Fruit fly (Drosophila melanogaster) whole organism, embryonic: ENCODE measurements around the gene CG9171.

Source experiments
- Adf1 ChIP-seq: fragments of 200-800 bp; sonication (Bioruptor generic); IDR thresholded peaks from 2 replicates; pipeline ENCODE4 v1.3.6; 2022; ENCODE audit warnings: missing biosample characterization, missing genetic modification characterization
- CG10209 ChIP-seq: fragments of 200-800 bp; sonication (Bioruptor generic); optimal IDR thresholded peaks from 3 replicates; lab custom pipeline; 2017; ENCODE audit warnings: missing biosample characterization, mild to moderate bottlenecking, missing genetic modification characterization, missing genetic modification reagents
- CG12769 ChIP-seq: fragments of 200-800 bp; sonication (Bioruptor generic); optimal IDR thresholded peaks from 2 replicates; lab custom pipeline; 2019; ENCODE audit warnings: missing biosample characterization, mild to moderate bottlenecking, missing genetic modification characterization, moderate library complexity
- CG15011 ChIP-seq: fragments of 200-800 bp; sonication (Bioruptor generic); optimal IDR thresholded peaks from 3 replicates; lab custom pipeline; 2018; ENCODE audit warnings: missing biosample characterization, mild to moderate bottlenecking, missing genetic modification characterization
- CG1529 ChIP-seq: fragments of 200-800 bp; sonication (Bioruptor generic); optimal IDR thresholded peaks from 3 replicates; lab custom pipeline; 2018; ENCODE audit warnings: missing biosample characterization, missing genetic modification characterization
- CG17186 ChIP-seq: fragments of 200-800 bp; sonication (Bioruptor generic); optimal IDR thresholded peaks from 3 replicates; lab custom pipeline; 2017; ENCODE audit warnings: missing biosample characterization, missing genetic modification reagents, missing genetic modification characterization
- CG2875 ChIP-seq: fragments of 200-800 bp; sonication (Bioruptor generic); optimal IDR thresholded peaks from 2 replicates; lab custom pipeline; 2017; ENCODE audit warnings: missing biosample characterization, mild to moderate bottlenecking, missing genetic modification characterization, missing genetic modification reagents
- CG30431 ChIP-seq: fragments of 200-800 bp; sonication (Bioruptor generic); optimal IDR thresholded peaks from 2 replicates; lab custom pipeline; 2017; ENCODE audit warnings: missing biosample characterization, missing genetic modification characterization
- CG31441 ChIP-seq: fragments of 200-800 bp; sonication (Bioruptor generic); IDR thresholded peaks from 2 replicates; pipeline ENCODE4 v1.3.6; 2022; ENCODE audit warnings: missing biosample characterization, missing genetic modification characterization
- CG32532 ChIP-seq: fragments of 200-800 bp; sonication (Bioruptor generic); IDR thresholded peaks from 2 replicates; pipeline ENCODE4 v1.3.6; 2022; ENCODE audit warnings: missing biosample characterization, missing genetic modification characterization
- CG33557 ChIP-seq: fragments of 200-800 bp; sonication (Bioruptor generic); optimal IDR thresholded peaks from 2 replicates; lab custom pipeline; 2019; ENCODE audit warnings: missing biosample characterization, mild to moderate bottlenecking, missing genetic modification characterization, moderate library complexity
- CG4424 ChIP-seq: fragments of 200-800 bp; sonication (Bioruptor generic); optimal IDR thresholded peaks from 3 replicates; lab custom pipeline; 2016; ENCODE audit warnings: missing biosample characterization, missing genetic modification characterization
- CG5180 ChIP-seq: fragments of 200-800 bp; sonication (Bioruptor generic); optimal IDR thresholded peaks from 3 replicates; lab custom pipeline; 2017; ENCODE audit warnings: missing biosample characterization, missing genetic modification characterization, mild to moderate bottlenecking, moderate library complexity, missing genetic modification reagents
- CG5953 ChIP-seq: fragments of 200-800 bp; sonication (Bioruptor generic); IDR thresholded peaks from 2 replicates; pipeline ENCODE4 v1.3.6; 2022; ENCODE audit warnings: missing biosample characterization, missing genetic modification characterization
- CG6654 ChIP-seq: fragments of 200-800 bp; sonication (Bioruptor generic); optimal IDR thresholded peaks from 2 replicates; lab custom pipeline; 2017; ENCODE audit warnings: missing biosample characterization, mild to moderate bottlenecking, missing genetic modification characterization
- CG6791 ChIP-seq: fragments of 200-800 bp; sonication (Bioruptor generic); IDR thresholded peaks from 3 replicates; pipeline ENCODE4 v1.3.6; 2022; ENCODE audit warnings: missing biosample characterization, missing genetic modification characterization; ENCODE audit not compliant: partially characterized antibody
- CG7839 ChIP-seq: fragments of 200-800 bp; sonication (Bioruptor generic); optimal IDR thresholded peaks from 3 replicates; lab custom pipeline; 2018; ENCODE audit warnings: missing biosample characterization, mild to moderate bottlenecking, missing genetic modification characterization, moderate library complexity
- CG7928 ChIP-seq: fragments of 200-800 bp; sonication (Bioruptor generic); optimal IDR thresholded peaks from 2 replicates; lab custom pipeline; 2017; ENCODE audit warnings: missing biosample characterization, mild to moderate bottlenecking, missing genetic modification characterization
- CG8924 ChIP-seq: fragments of 200-800 bp; optimal IDR thresholded peaks from 3 replicates; lab custom pipeline; 2019; ENCODE audit warnings: missing biosample characterization, mild to moderate bottlenecking, missing genetic modification characterization, moderate library complexity
- CHES-1-like ChIP-seq: fragments of 200-800 bp; sonication (Bioruptor generic); optimal IDR thresholded peaks from 2 replicates; lab custom pipeline; 2016; ENCODE audit warnings: missing biosample characterization, missing genetic modification characterization
- Deaf1 ChIP-seq: fragments of 200-800 bp; optimal IDR thresholded peaks from 3 replicates; lab custom pipeline; 2019; ENCODE audit warnings: missing biosample characterization, mild to moderate bottlenecking, missing genetic modification characterization, moderate library complexity
- Gug ChIP-seq: fragments of 200-800 bp; sonication (Bioruptor generic); IDR thresholded peaks from 4 replicates; pipeline ENCODE4 v1.3.6; 2022; ENCODE audit warnings: missing biosample characterization, missing genetic modification characterization
- Hey ChIP-seq: fragments of 200-800 bp; sonication (Bioruptor generic); optimal IDR thresholded peaks from 3 replicates; lab custom pipeline; 2018; ENCODE audit warnings: missing biosample characterization, mild to moderate bottlenecking, missing genetic modification characterization
- MBD-R2 ChIP-seq: fragments of 200-800 bp; sonication (Bioruptor generic); IDR thresholded peaks from 2 replicates; pipeline ENCODE4 v1.3.6; 2022; ENCODE audit warnings: missing biosample characterization, missing genetic modification characterization
- Mrtf ChIP-seq: fragments of 200-800 bp; sonication (Bioruptor generic); IDR thresholded peaks from 3 replicates; pipeline ENCODE4 v1.3.6; 2022; ENCODE audit warnings: missing biosample characterization, missing genetic modification characterization
- NFAT ChIP-seq: fragments of 200-800 bp; sonication (Bioruptor generic); IDR thresholded peaks from 2 replicates; pipeline ENCODE4 v1.3.6; 2022; ENCODE audit warnings: missing biosample characterization, missing genetic modification characterization
- Rfx ChIP-seq: fragments of 200-800 bp; sonication (Bioruptor generic); IDR thresholded peaks from 2 replicates; pipeline ENCODE4 v1.3.6; 2022; ENCODE audit warnings: missing biosample characterization, missing genetic modification characterization
- Sin3A ChIP-seq: fragments of >200 bp; optimal IDR thresholded peaks from 2 replicates; lab custom pipeline; 2018
- Trl ChIP-seq, 3 experiments: fragments of >200 bp in 2 of 3; fragments of 200-800 bp in 1 of 3; sonication (Bioruptor generic) in 1 of 3; optimal IDR thresholded peaks; 2 replicates in 1 of 3; 3 replicates in 2 of 3; lab custom pipeline; 2016 to 2017; ENCODE audit warnings: missing biosample characterization in 1 of 3, missing genetic modification characterization in 1 of 3
- amos ChIP-seq: fragments of 200-800 bp; sonication (Bioruptor generic); IDR thresholded peaks from 2 replicates; pipeline ENCODE4 v1.3.6; 2022; ENCODE audit warnings: missing biosample characterization, missing genetic modification characterization; ENCODE audit not compliant: partially characterized antibody
- ara ChIP-seq: fragments of 200-800 bp; sonication (Bioruptor generic); IDR thresholded peaks from 2 replicates; pipeline ENCODE4 v1.3.6; 2022; ENCODE audit warnings: missing biosample characterization, missing genetic modification characterization
- bbx ChIP-seq: fragments of 200-800 bp; sonication (Bioruptor generic); IDR thresholded peaks from 2 replicates; pipeline ENCODE4 v1.3.6; 2022; ENCODE audit warnings: missing biosample characterization, missing genetic modification characterization; ENCODE audit not compliant: partially characterized antibody
- bowl ChIP-seq: fragments of 200-800 bp; sonication (Bioruptor generic); IDR thresholded peaks from 2 replicates; pipeline ENCODE4 v1.3.6; 2022; ENCODE audit warnings: missing biosample characterization, missing genetic modification characterization
- chif ChIP-seq, 2 experiments: fragments of 200-800 bp; sonication (Bioruptor generic); optimal IDR thresholded peaks; 3 replicates each; lab custom pipeline; 2016; ENCODE audit warnings: missing biosample characterization in 2 of 2, missing genetic modification characterization in 2 of 2
- corto ChIP-seq: fragments of 200-800 bp; sonication (Bioruptor generic); optimal IDR thresholded peaks from 2 replicates; lab custom pipeline; 2016; ENCODE audit warnings: missing biosample characterization, mild to moderate bottlenecking, missing genetic modification characterization, moderate library complexity
- dmrt99B ChIP-seq: fragments of 200-800 bp; sonication (Bioruptor generic); optimal IDR thresholded peaks from 2 replicates; lab custom pipeline; 2018; ENCODE audit warnings: missing biosample characterization, mild to moderate bottlenecking, missing genetic modification characterization, moderate library complexity
- fru ChIP-seq: fragments of >200 bp; optimal IDR thresholded peaks from 2 replicates; lab custom pipeline; 2017
- gce ChIP-seq: fragments of 200-800 bp; sonication (Bioruptor generic); IDR thresholded peaks from 3 replicates; pipeline ENCODE4 v1.3.6; 2022; ENCODE audit warnings: missing biosample characterization, missing genetic modification characterization
- gfzf ChIP-seq: fragments of 200-800 bp; sonication (Bioruptor generic); optimal IDR thresholded peaks from 2 replicates; lab custom pipeline; 2016; ENCODE audit warnings: missing biosample characterization, mild to moderate bottlenecking, missing genetic modification characterization, moderate library complexity
- gt ChIP-seq: fragments of 200-800 bp; sonication (Bioruptor generic); IDR thresholded peaks from 2 replicates; pipeline ENCODE4 v1.3.6; 2022; ENCODE audit warnings: missing biosample characterization, missing genetic modification characterization
- hb ChIP-seq: fragments of 200-800 bp; sonication (Bioruptor generic); IDR thresholded peaks from 3 replicates; pipeline ENCODE4 v1.3.6; 2022; ENCODE audit warnings: missing biosample characterization, missing genetic modification characterization; ENCODE audit not compliant: partially characterized antibody
- ind ChIP-seq: fragments of 200-800 bp; sonication (Bioruptor generic); optimal IDR thresholded peaks from 3 replicates; lab custom pipeline; 2016; ENCODE audit warnings: missing biosample characterization, missing genetic modification characterization
- jigr1 ChIP-seq: fragments of 200-800 bp; sonication (Bioruptor generic); IDR thresholded peaks from 3 replicates; pipeline ENCODE4 v1.3.6; 2022; ENCODE audit warnings: missing biosample characterization, missing genetic modification characterization
- maf-S ChIP-seq: fragments of 200-800 bp; sonication (Bioruptor generic); optimal IDR thresholded peaks from 2 replicates; lab custom pipeline; 2016; ENCODE audit warnings: missing biosample characterization, missing genetic modification characterization
- onecut ChIP-seq: fragments of 200-800 bp; sonication (Bioruptor generic); IDR thresholded peaks from 2 replicates; pipeline ENCODE4 v1.3.6; 2022; ENCODE audit warnings: missing biosample characterization, missing genetic modification characterization
- org-1 ChIP-seq: fragments of 200-800 bp; sonication (Bioruptor generic); optimal IDR thresholded peaks from 2 replicates; lab custom pipeline; 2017; ENCODE audit warnings: missing biosample characterization, missing genetic modification characterization
- phol ChIP-seq: fragments of 200-800 bp; sonication (Bioruptor generic); optimal IDR thresholded peaks from 3 replicates; lab custom pipeline; 2018; ENCODE audit warnings: missing biosample characterization, mild to moderate bottlenecking, missing genetic modification characterization, moderate library complexity
- shn ChIP-seq: fragments of 200-800 bp; sonication (Bioruptor generic); optimal IDR thresholded peaks from 3 replicates; lab custom pipeline; 2016; ENCODE audit warnings: missing biosample characterization, missing genetic modification characterization
- sima ChIP-seq: fragments of 200-800 bp; sonication (Bioruptor generic); optimal IDR thresholded peaks from 2 replicates; lab custom pipeline; 2016; ENCODE audit warnings: missing biosample characterization, missing genetic modification characterization
- ssp ChIP-seq: fragments of 200-800 bp; sonication (Bioruptor generic); IDR thresholded peaks from 2 replicates; pipeline ENCODE4 v1.3.6; 2022; ENCODE audit warnings: missing biosample characterization, missing genetic modification characterization
- wek ChIP-seq: fragments of 200-800 bp; sonication (Bioruptor generic); optimal IDR thresholded peaks from 3 replicates; lab custom pipeline; 2018; ENCODE audit warnings: missing biosample characterization, mild to moderate bottlenecking, missing genetic modification characterization, moderate library complexity
- z ChIP-seq: fragments of 200-800 bp; sonication (Bioruptor generic); IDR thresholded peaks from 3 replicates; pipeline ENCODE4 v1.3.6; 2022; ENCODE audit warnings: missing biosample characterization, missing genetic modification characterization

The CG9171 gene

DNA sequence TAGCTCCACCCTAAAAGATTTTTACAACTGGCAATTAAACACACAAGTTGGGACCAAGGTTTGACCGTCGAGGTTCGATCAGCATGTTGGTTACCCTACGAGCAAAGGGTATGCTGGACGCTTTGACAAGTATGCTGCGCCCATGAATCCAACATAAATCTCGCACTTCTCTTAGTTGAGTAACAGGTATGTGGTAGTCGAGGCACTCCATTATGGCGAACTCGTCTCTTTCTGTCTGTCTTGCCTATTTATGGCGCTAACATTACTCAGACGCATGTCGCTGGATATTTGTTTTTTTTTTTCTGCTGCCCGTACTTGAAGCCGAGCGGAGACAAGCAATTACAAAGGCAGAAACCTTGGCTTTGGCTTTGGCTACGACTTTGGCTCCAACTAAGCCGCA lies 18.9 kb downstream of the CG9171 start (continued):
- TF ChIP-seq CG33557 (GFP tag; lab: Kevin White, UChicago), result no peak
- TF ChIP-seq CG7928 (GFP tag; lab: Kevin White, UChicago), result no peak
- no peak for TF ChIP-seq gt (GFP tag; lab: Robert Waterston, UW)
- TF ChIP-seq corto (GFP tag; lab: Kevin White, UChicago), result no peak
- 0 out of 3 replicates have a peak, but pooled peaks have one; percentile 10 for TF ChIP-seq Mrtf (GFP tag; lab: Robert Waterston, UW)
- TF ChIP-seq gce, result no peak
- no peak for TF ChIP-seq gfzf (GFP tag; lab: Kevin White, UChicago)
- no peak for TF ChIP-seq Adf1 (GFP tag; lab: Robert Waterston, UW)
- peak; percentile 10 for TF ChIP-seq ind
- no peak for TF ChIP-seq CG8924 (tag; lab: Kevin White, UChicago)
- no peak for TF ChIP-seq Trl (optimal IDR thresholded peaks at IDR 0.05; lab: Kevin White, UChicago)
- no peak for TF ChIP-seq Trl (GFP tag; optimal IDR thresholded peaks at IDR 0.05; lab: Kevin White, UChicago)
- no peak for TF ChIP-seq jigr1 (GFP tag; lab: Robert Waterston, UW)
- TF ChIP-seq Hey (tag; lab: Kevin White, UChicago), result no peak
- no peak for TF ChIP-seq bowl (GFP tag; lab: Robert Waterston, UW)
- no peak for TF ChIP-seq onecut
- TF ChIP-seq sima, result no peak
- peak; percentile 49 for TF ChIP-seq Rfx
- TF ChIP-seq phol, result no peak
- no peak for TF ChIP-seq dmrt99B
- no peak for TF ChIP-seq MBD-R2
- TF ChIP-seq wek (GFP tag; lab: Kevin White, UChicago), result no peak
- peak; percentile 10 for TF ChIP-seq CG7839 (tag; lab: Kevin White, UChicago)
- TF ChIP-seq ssp, result no peak
- TF ChIP-seq CG15011 (GFP tag; lab: Kevin White, UChicago), result no peak
- peak; percentile 73; the same call in 2 of the 3 replicates for TF ChIP-seq hb
- TF ChIP-seq org-1, result no peak
- TF ChIP-seq ara (GFP tag; lab: Robert Waterston, UW), result no peak
- TF ChIP-seq CG5953 (GFP tag; lab: Robert Waterston, UW), result peak; percentile 18; the same call in 1 of the 2 replicates
- TF ChIP-seq CG12769, result peak; percentile 31
- no peak for TF ChIP-seq chif (GFP tag; optimal IDR thresholded peaks at IDR 0.05; lab: Kevin White, UChicago)
- TF ChIP-seq CG1529 (GFP tag; lab: Kevin White, UChicago), result no peak
- TF ChIP-seq amos (GFP tag; lab: Robert Waterston, UW), result peak; percentile 37
- no peak for TF ChIP-seq Deaf1 (tag; lab: Kevin White, UChicago)
- no peak for TF ChIP-seq CG31441 (GFP tag; lab: Robert Waterston, UW)
- no peak for TF ChIP-seq CG30431 (GFP tag; lab: Kevin White, UChicago)
- no peak for TF ChIP-seq fru (lab: Kevin White, UChicago)
- TF ChIP-seq CHES-1-like (GFP tag; lab: Kevin White, UChicago), result no peak
- no peak for TF ChIP-seq CG6654 (GFP tag; lab: Kevin White, UChicago)
- TF ChIP-seq NFAT (GFP tag; lab: Robert Waterston, UW), result no peak
- no peak for TF ChIP-seq maf-S (GFP tag; lab: Kevin White, UChicago)
- peak; percentile 67; the same call in 2 of the 3 replicates for TF ChIP-seq CG6791 (GFP tag; lab: Robert Waterston, UW)
- no peak for TF ChIP-seq Gug
- no peak for TF ChIP-seq CG32532 (GFP tag; lab: Robert Waterston, UW)
- TF ChIP-seq shn (GFP tag; lab: Kevin White, UChicago), result no peak
- TF ChIP-seq CG4424 (GFP tag; lab: Kevin White, UChicago), result no peak
- no peak for TF ChIP-seq CG17186 (GFP tag; lab: Kevin White, UChicago)
- TF ChIP-seq z, result no peak
- no peak for TF ChIP-seq CG10209 (GFP tag; lab: Kevin White, UChicago)
- no peak for TF ChIP-seq CG2875 (GFP tag; lab: Kevin White, UChicago)
- TF ChIP-seq bbx (GFP tag; lab: Robert Waterston, UW), result peak; percentile 44; the same call in 1 of the 2 replicates
- no peak for TF ChIP-seq Sin3A (lab: Kevin White, UChicago)
- TF ChIP-seq CG5180, result peak; percentile 92
